Worm (Caenorhabditis elegans) whole organism, young adult: ENCODE measurements around the gene acdh-12.

Experiments used
- pbrm-1 ChIP-seq: fragments of 200-800 bp; sonication (Bioruptor generic); IDR thresholded peaks from 2 replicates; pipeline ENCODE4 v1.3.6; 2022; ENCODE audit warnings: missing genetic modification reagents, missing genetic modification characterization, missing compliant biosample characterization
- pha-4 ChIP-seq: fragments of 150-350 bp; sonication (generic microtip); optimal IDR thresholded peaks from 2 replicates; lab custom pipeline; 2014; ENCODE audit warnings: missing biosample characterization, missing genetic modification reagents, missing genetic modification characterization

DNA sequence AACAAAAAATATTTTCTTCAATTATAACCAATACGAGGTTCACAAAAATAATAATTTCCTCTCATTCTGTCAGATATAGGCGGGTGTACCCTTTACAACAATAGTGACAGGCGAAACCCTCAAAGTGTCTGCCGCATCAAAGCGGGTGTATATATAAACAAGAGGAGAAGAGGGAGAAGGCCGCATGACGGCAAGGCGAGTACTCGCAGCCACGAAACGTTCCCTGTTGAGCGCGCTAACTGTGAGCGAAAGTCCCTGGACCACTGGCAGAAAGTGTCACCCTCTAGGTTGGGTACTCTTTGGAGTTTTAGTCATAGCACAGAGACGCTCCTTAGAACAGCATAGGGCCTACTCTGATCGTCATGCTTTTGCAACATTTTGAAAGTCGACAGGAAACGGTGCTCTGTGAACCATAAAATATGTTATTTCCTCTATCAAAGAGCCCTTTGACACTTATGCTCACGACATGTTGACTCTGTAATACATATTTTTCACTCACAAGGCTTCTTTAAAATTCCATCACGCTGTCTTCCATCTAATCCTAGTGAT, 4.7 kb upstream of the acdh-12 start, which contains the start of gene pcrg-1:
- TF ChIP-seq pha-4 (no peak), pbrm-1 (no peak; the same call in 1 of the 2 replicates)
